Fruit fly (Drosophila melanogaster): ENCODE data around the gene nab.

nab gene

DNA sequence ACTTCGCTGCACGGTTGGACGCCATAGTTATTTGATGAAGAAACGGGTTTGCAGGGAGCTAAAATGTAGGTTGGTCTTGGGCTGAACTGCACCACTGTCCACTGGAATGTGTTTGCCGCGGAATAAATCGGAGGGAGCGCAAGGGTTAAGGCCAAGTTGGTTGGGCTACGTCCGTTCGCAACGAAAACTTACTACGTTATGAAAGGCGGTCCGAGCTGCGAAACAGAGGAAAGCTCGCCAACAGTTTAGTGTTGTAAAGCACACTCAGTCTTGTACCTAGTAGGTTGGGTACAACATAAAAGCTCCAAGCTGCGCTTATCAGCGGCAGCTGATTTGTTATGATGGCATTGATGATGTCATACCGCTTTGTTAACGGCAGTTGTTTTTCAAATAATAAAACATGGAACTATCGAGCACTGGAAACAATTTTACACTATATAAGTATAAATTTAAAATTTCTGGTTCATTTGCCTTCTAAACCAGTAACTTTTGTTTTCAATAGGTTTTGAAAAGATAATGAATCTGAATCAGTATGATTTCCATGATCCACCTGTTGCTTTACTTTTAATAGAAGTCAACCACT, 38.5 kb downstream of the nab start, which contains the start of gene Chd64 (continued):
- TF ChIP-seq h (optimal IDR thresholded peaks at IDR 0.05) (no peak), CG11504 (tag; optimal IDR thresholded peaks at IDR 0.05) (no peak), CG34224 (GFP tag; IDR thresholded peaks at IDR 0.05; ENCODE audit: partially characterized antibody) (peak; percentile 55; the same call in 2 of the 3 replicates), Ravus (GFP tag; IDR thresholded peaks at IDR 0.05) (no peak), kni (GFP tag; optimal IDR thresholded peaks at IDR 0.05) (peak; percentile 29), CG7987 (GFP tag; optimal IDR thresholded peaks at IDR 0.05) (no peak), CG4820 (GFP tag; optimal IDR thresholded peaks at IDR 0.05) (no peak), Adf1 (GFP tag; IDR thresholded peaks at IDR 0.05) (peak; percentile 50; the same call in 1 of the 2 replicates), Stat92E (GFP tag; optimal IDR thresholded peaks at IDR 0.05) (peak in 1 of 3 experiments; percentile 4), Dll (GFP tag; IDR thresholded peaks at IDR 0.05; ENCODE audit: partially characterized antibody) (no peak), toy (GFP tag; IDR thresholded peaks at IDR 0.05) (no peak), CG6175 (GFP tag; IDR thresholded peaks at IDR 0.05) (no peak), HmgZ (tag; optimal IDR thresholded peaks at IDR 0.05) (peak; percentile 71), CG13894 (tag; optimal IDR thresholded peaks at IDR 0.05) (peak; percentile 65), CG32767 (GFP tag; IDR thresholded peaks at IDR 0.05) (no peak), CG1792 (GFP tag; optimal IDR thresholded peaks at IDR 0.05) (peak; percentile 5), CG7786 (GFP tag; optimal IDR thresholded peaks at IDR 0.05) (no peak), dpn (GFP tag; optimal IDR thresholded peaks at IDR 0.05) (peak; percentile 25 to 57), cato (GFP tag; optimal IDR thresholded peaks at IDR 0.05; ENCODE audit: borderline replicate concordance) (no peak), tin (GFP tag; optimal IDR thresholded peaks at IDR 0.05) (no peak), CG4360 (GFP tag; IDR thresholded peaks at IDR 0.05) (peak; percentile 52; the same call in 1 of the 2 replicates), wek (GFP tag; optimal IDR thresholded peaks at IDR 0.05) (no peak), Hsf (GFP tag; optimal IDR thresholded peaks at IDR 0.05) (peak; percentile 23), odd (GFP tag; optimal IDR thresholded peaks at IDR 0.05) (no peak), CG9817 (tag; optimal IDR thresholded peaks at IDR 0.05) (no peak), CG18476 (GFP tag; optimal IDR thresholded peaks at IDR 0.05) (peak; percentile 6), ara (GFP tag; IDR thresholded peaks at IDR 0.05) (no peak), CG30431 (GFP tag; optimal IDR thresholded peaks at IDR 0.05) (no peak), al (GFP tag; IDR thresholded peaks at IDR 0.05) (no peak), CG2202 (tag; optimal IDR thresholded peaks at IDR 0.05) (no peak), insv (GFP tag; optimal IDR thresholded peaks at IDR 0.05) (no peak), gcm2 (GFP tag; optimal IDR thresholded peaks at IDR 0.05) (no peak), CG14710 (tag; optimal IDR thresholded peaks at IDR 0.05) (no peak), gcm (GFP tag; optimal IDR thresholded peaks at IDR 0.05) (no peak), Nf-YC (tag; optimal IDR thresholded peaks at IDR 0.05) (peak; percentile 48), CG10565 (GFP tag; optimal IDR thresholded peaks at IDR 0.05) (no peak), YL-1 (GFP tag; optimal IDR thresholded peaks at IDR 0.05) (peak; percentile 53), Mad (GFP tag; optimal IDR thresholded peaks at IDR 0.05) (no peak), mld (GFP tag; IDR thresholded peaks at IDR 0.05; ENCODE audit: partially characterized antibody) (no peak), CG30403 (GFP tag; optimal IDR thresholded peaks at IDR 0.05) (peak; percentile 37), bigmax (GFP tag; optimal IDR thresholded peaks at IDR 0.05) (no peak), MBD-R2 (GFP tag; IDR thresholded peaks at IDR 0.05) (peak; percentile 36; the same call in 1 of the 2 replicates), CG18619 (GFP tag; optimal IDR thresholded peaks at IDR 0.05) (peak; percentile 33), sug (tag; optimal IDR thresholded peaks at IDR 0.05) (peak; percentile 63), CG17385 (GFP tag; optimal IDR thresholded peaks at IDR 0.05) (peak; percentile 52), so (GFP tag; IDR thresholded peaks at IDR 0.05) (peak; percentile 15; the same call in 1 of the 3 replicates), zfh1 (GFP tag; IDR thresholded peaks at IDR 0.05) (no peak), kay (GFP tag; optimal IDR thresholded peaks at IDR 0.05) (peak; percentile 34), org-1 (GFP tag; optimal IDR thresholded peaks at IDR 0.05) (peak; percentile 27), Spps (tag; optimal IDR thresholded peaks at IDR 0.05) (no peak), gt (GFP tag; IDR thresholded peaks at IDR 0.05) (no peak)

Measured in whole organism, embryonic.